Fruit fly (Drosophila melanogaster) whole organism, pupa: Measurements from ENCODE around the gene Ae2.

Source experiments
- CG10348 ChIP-seq: fragments of 200-800 bp; sonication (Bioruptor generic); IDR thresholded peaks from 2 replicates; pipeline ENCODE4 v1.3.6; 2022; ENCODE audit warnings: missing biosample characterization, missing genetic modification characterization
- CG12605 ChIP-seq: fragments of 200-800 bp; sonication (Bioruptor generic); IDR thresholded peaks from 2 replicates; pipeline ENCODE4 v1.3.6; 2022; ENCODE audit warnings: missing biosample characterization, missing genetic modification characterization
- CG13204 ChIP-seq: fragments of 200-800 bp; sonication (Bioruptor generic); optimal IDR thresholded peaks from 2 replicates; lab custom pipeline; 2018; ENCODE audit warnings: missing biosample characterization, mild to moderate bottlenecking, missing genetic modification characterization, moderate library complexity
- CG14655 ChIP-seq: fragments of 200-800 bp; sonication (Bioruptor generic); optimal IDR thresholded peaks from 3 replicates; lab custom pipeline; 2017; ENCODE audit warnings: mild to moderate bottlenecking, missing biosample characterization, missing genetic modification reagents, missing genetic modification characterization
- CG15710 ChIP-seq: fragments of 200-800 bp; sonication (Bioruptor generic); optimal IDR thresholded peaks from 2 replicates; lab custom pipeline; 2018; ENCODE audit warnings: missing biosample characterization, mild to moderate bottlenecking, missing genetic modification characterization, moderate library complexity
- CG17806 ChIP-seq: fragments of 200-800 bp; sonication (Bioruptor generic); optimal IDR thresholded peaks from 2 replicates; lab custom pipeline; 2018; ENCODE audit warnings: missing biosample characterization, mild to moderate bottlenecking, missing genetic modification characterization, moderate library complexity
- CG32121 ChIP-seq: fragments of 200-800 bp; sonication (Bioruptor generic); IDR thresholded peaks from 2 replicates; pipeline ENCODE4 v1.3.6; 2022; ENCODE audit warnings: missing biosample characterization, missing genetic modification characterization
- CG34367 ChIP-seq: fragments of 200-800 bp; sonication (Bioruptor generic); optimal IDR thresholded peaks from 2 replicates; lab custom pipeline; 2018; ENCODE audit warnings: missing biosample characterization, mild to moderate bottlenecking, missing genetic modification characterization
- CG4496 ChIP-seq: fragments of 200-800 bp; sonication (Bioruptor generic); IDR thresholded peaks from 3 replicates; pipeline ENCODE4 v1.3.6; 2022; ENCODE audit warnings: missing biosample characterization, missing genetic modification characterization
- CG8301 ChIP-seq: fragments of 200-800 bp; sonication (Bioruptor generic); optimal IDR thresholded peaks from 2 replicates; lab custom pipeline; 2018; ENCODE audit warnings: missing biosample characterization, mild to moderate bottlenecking, missing genetic modification characterization
- CG9948 ChIP-seq: fragments of 200-800 bp; sonication (Bioruptor generic); optimal IDR thresholded peaks from 2 replicates; lab custom pipeline; 2018; ENCODE audit warnings: missing biosample characterization, mild to moderate bottlenecking, missing genetic modification characterization, moderate library complexity
- D1 ChIP-seq: fragments of 200-800 bp; sonication (Bioruptor generic); optimal IDR thresholded peaks from 2 replicates; lab custom pipeline; 2018; ENCODE audit warnings: missing biosample characterization, mild to moderate bottlenecking, missing genetic modification characterization, moderate library complexity
- EcR ChIP-seq: fragments of 200-800 bp; sonication (Bioruptor generic); optimal IDR thresholded peaks from 3 replicates; lab custom pipeline; 2019; ENCODE audit warnings: missing biosample characterization, missing genetic modification characterization, mild to moderate bottlenecking, moderate library complexity, missing genetic modification reagents
- Ets98B ChIP-seq: fragments of 200-800 bp; sonication (Bioruptor generic); IDR thresholded peaks from 2 replicates; pipeline ENCODE4 v1.3.6; 2022; ENCODE audit warnings: missing biosample characterization, missing genetic modification characterization
- Pif1A ChIP-seq: fragments of 200-800 bp; sonication (Bioruptor generic); optimal IDR thresholded peaks from 3 replicates; lab custom pipeline; 2016; ENCODE audit warnings: missing biosample characterization, missing genetic modification characterization
- Pif1B ChIP-seq: fragments of 200-800 bp; sonication (Bioruptor generic); optimal IDR thresholded peaks from 3 replicates; lab custom pipeline; 2016; ENCODE audit warnings: missing biosample characterization, missing genetic modification characterization
- Snoo ChIP-seq: fragments of 200-800 bp; sonication (Bioruptor generic); optimal IDR thresholded peaks from 3 replicates; lab custom pipeline; 2017; ENCODE audit warnings: missing biosample characterization, mild to moderate bottlenecking, missing genetic modification characterization, inconsistent platforms
- fd96Ca ChIP-seq: fragments of 200-800 bp; sonication (Bioruptor generic); IDR thresholded peaks from 3 replicates; pipeline ENCODE4 v1.3.6; 2022; ENCODE audit warnings: missing biosample characterization, missing genetic modification characterization
- gl ChIP-seq: fragments of 200-800 bp; sonication (Bioruptor generic); optimal IDR thresholded peaks from 2 replicates; lab custom pipeline; 2018; ENCODE audit warnings: missing biosample characterization, mild to moderate bottlenecking, missing genetic modification characterization
- rn ChIP-seq: fragments of 200-800 bp; sonication (Bioruptor generic); IDR thresholded peaks from 2 replicates; pipeline ENCODE4 v1.3.6; 2022; ENCODE audit warnings: missing biosample characterization, missing genetic modification characterization

Ae2 gene

DNA sequence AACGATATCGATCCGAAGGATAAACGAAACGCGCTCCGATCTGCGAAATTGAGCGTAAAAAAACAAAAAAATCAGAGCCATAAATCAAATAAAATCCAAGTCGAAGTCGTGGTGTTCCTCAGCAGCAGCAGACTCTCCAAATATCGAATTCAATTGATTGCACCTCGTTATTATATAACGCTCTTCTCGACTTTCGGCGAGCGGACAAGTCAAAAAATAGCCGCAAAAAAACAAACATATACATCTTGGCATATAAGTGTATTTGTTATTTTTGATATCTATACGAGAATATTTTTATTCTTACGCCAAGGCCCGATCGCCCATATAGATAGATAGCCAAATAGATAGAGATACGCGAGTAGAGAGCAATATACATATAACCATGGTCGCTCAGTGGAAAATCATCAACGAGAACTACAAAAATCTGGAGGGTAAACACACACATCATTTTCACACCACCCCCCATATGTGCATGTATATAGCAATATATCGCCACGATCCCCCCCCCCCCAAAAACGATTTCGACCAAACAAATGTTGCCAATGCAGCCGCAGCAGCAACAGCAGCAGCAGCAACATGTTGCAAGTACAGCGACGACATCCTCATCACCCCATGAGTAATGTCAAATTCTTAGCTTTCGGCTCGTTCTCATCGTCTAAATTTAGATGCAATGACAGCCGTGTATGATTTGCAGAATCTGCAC, 66.4 kb downstream of the Ae2 start:
- no peak for TF ChIP-seq CG8301
- no peak for TF ChIP-seq D1 (tag; lab: Kevin White, UChicago)
- TF ChIP-seq CG4496 (GFP tag; lab: Robert Waterston, UW), result no peak
- no peak for TF ChIP-seq gl
- TF ChIP-seq CG9948 (tag; lab: Kevin White, UChicago), result no peak
- no peak for TF ChIP-seq CG34367 (tag; lab: Kevin White, UChicago)
- TF ChIP-seq fd96Ca, result no peak
- TF ChIP-seq Pif1A (GFP tag; lab: Kevin White, UChicago), result no peak
- TF ChIP-seq CG32121 (GFP tag; lab: Robert Waterston, UW), result no peak
- no peak for TF ChIP-seq EcR (GFP tag; lab: Kevin White, UChicago)
- no peak for TF ChIP-seq rn (GFP tag; lab: Robert Waterston, UW)
- no peak for TF ChIP-seq Ets98B (GFP tag; lab: Robert Waterston, UW)
- TF ChIP-seq CG17806 (tag; lab: Kevin White, UChicago), result no peak
- TF ChIP-seq CG10348 (GFP tag; lab: Robert Waterston, UW), result no peak
- TF ChIP-seq Snoo (tag; lab: Kevin White, UChicago), result no peak
- TF ChIP-seq CG14655 (GFP tag; lab: Kevin White, UChicago), result no peak
- TF ChIP-seq CG15710 (tag; lab: Kevin White, UChicago), result no peak
- no peak for TF ChIP-seq CG12605 (GFP tag; lab: Robert Waterston, UW)
- no peak for TF ChIP-seq CG13204 (GFP tag; lab: Kevin White, UChicago)
- TF ChIP-seq Pif1B, result no peak

DNA sequence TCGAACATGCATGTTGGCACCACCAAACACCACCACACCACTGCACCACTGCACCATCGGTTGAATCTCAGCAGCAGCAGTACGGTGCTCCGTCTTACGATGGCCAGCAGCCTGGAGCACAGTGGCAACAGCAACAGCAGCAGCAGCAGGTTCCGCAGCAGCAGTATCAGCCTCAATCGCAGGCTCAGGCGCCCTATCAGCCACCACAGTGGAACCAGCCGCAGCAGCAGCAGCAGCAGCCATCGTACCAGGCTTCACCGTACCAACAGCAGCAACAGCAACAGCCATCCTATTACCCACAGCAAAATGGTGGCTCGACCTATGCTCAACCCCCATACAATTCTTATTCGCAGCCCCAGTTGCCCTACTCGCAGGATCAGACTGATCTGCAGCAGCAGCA, 68.8 kb downstream of the Ae2 start:
- TF ChIP-seq Snoo (tag; lab: Kevin White, UChicago) (no peak), CG10348 (GFP tag; lab: Robert Waterston, UW) (no peak)
